Fruit fly (Drosophila melanogaster) whole organism, embryonic: Measurements from ENCODE around the gene CAH9.
A peak's percentile ranks its signal among the peaks of the same experiment; 100 is the strongest.

Experiments
- Ada2b ChIP-seq: fragments of 200-800 bp; sonication (Bioruptor generic); IDR thresholded peaks from 2 replicates; pipeline ENCODE4 v1.3.6; 2022; ENCODE audit warnings: missing biosample characterization, missing genetic modification characterization
- Bgb ChIP-seq: fragments of 200-800 bp; sonication (Bioruptor generic); IDR thresholded peaks from 2 replicates; pipeline ENCODE4 v1.3.6; 2022; ENCODE audit warnings: missing biosample characterization, missing genetic modification characterization; ENCODE audit not compliant: partially characterized antibody
- Blimp-1 ChIP-seq: fragments of 200-800 bp; sonication (Bioruptor generic); optimal IDR thresholded peaks from 3 replicates; lab custom pipeline; 2018; ENCODE audit warnings: missing biosample characterization, missing genetic modification characterization, mild to moderate bottlenecking, moderate library complexity, missing genetic modification reagents
- CG10274 ChIP-seq: fragments of 200-800 bp; sonication (Bioruptor generic); optimal IDR thresholded peaks from 3 replicates; lab custom pipeline; 2017; ENCODE audit warnings: missing biosample characterization, mild to moderate bottlenecking, missing genetic modification characterization
- CG10543 ChIP-seq: fragments of 200-800 bp; sonication (Bioruptor generic); optimal IDR thresholded peaks from 3 replicates; lab custom pipeline; 2017; ENCODE audit warnings: missing biosample characterization, mild to moderate bottlenecking, missing genetic modification characterization, moderate library complexity
- CG11085 ChIP-seq: fragments of 200-800 bp; sonication (Bioruptor generic); IDR thresholded peaks from 2 replicates; pipeline ENCODE4 v1.3.6; 2022; ENCODE audit warnings: missing biosample characterization, missing genetic modification characterization
- CG17359 ChIP-seq: fragments of 200-800 bp; sonication (Bioruptor generic); optimal IDR thresholded peaks from 3 replicates; lab custom pipeline; 2018; ENCODE audit warnings: missing biosample characterization, mild to moderate bottlenecking, missing genetic modification characterization, moderate library complexity
- CG17385 ChIP-seq: fragments of 200-800 bp; sonication (Bioruptor generic); optimal IDR thresholded peaks from 3 replicates; lab custom pipeline; 2018; ENCODE audit warnings: missing biosample characterization, mild to moderate bottlenecking, missing genetic modification characterization
- CG18764 ChIP-seq: fragments of 200-800 bp; sonication (Bioruptor generic); optimal IDR thresholded peaks from 3 replicates; lab custom pipeline; 2016; ENCODE audit warnings: missing biosample characterization, missing genetic modification characterization
- CG2199 ChIP-seq: fragments of 200-800 bp; sonication (Bioruptor generic); IDR thresholded peaks from 3 replicates; pipeline ENCODE4 v1.3.6; 2022; ENCODE audit warnings: missing biosample characterization, missing genetic modification characterization
- CG33213 ChIP-seq: fragments of 200-800 bp; sonication (Bioruptor generic); optimal IDR thresholded peaks from 3 replicates; lab custom pipeline; 2016; ENCODE audit warnings: missing biosample characterization, missing genetic modification characterization
- CG4328 ChIP-seq: fragments of 200-800 bp; sonication (Bioruptor generic); optimal IDR thresholded peaks from 3 replicates; lab custom pipeline; 2017; ENCODE audit warnings: missing biosample characterization, missing genetic modification reagents, missing genetic modification characterization
- CG6791 ChIP-seq: fragments of 200-800 bp; sonication (Bioruptor generic); IDR thresholded peaks from 3 replicates; pipeline ENCODE4 v1.3.6; 2022; ENCODE audit warnings: missing biosample characterization, missing genetic modification characterization; ENCODE audit not compliant: partially characterized antibody
- CG6854 ChIP-seq: fragments of 200-800 bp; sonication (Bioruptor generic); optimal IDR thresholded peaks from 3 replicates; lab custom pipeline; 2017; ENCODE audit warnings: missing biosample characterization, mild to moderate bottlenecking, missing genetic modification characterization
- CG9215 ChIP-seq: fragments of 200-800 bp; sonication (Bioruptor generic); IDR thresholded peaks from 2 replicates; pipeline ENCODE4 v1.3.6; 2022; ENCODE audit warnings: missing biosample characterization, missing genetic modification characterization
- CTCF ChIP-seq: fragments of 200-800 bp; sonication (Bioruptor generic); optimal IDR thresholded peaks from 2 replicates; lab custom pipeline; 2017; ENCODE audit warnings: missing biosample characterization, mild to moderate bottlenecking, missing genetic modification characterization, moderate library complexity
- Deaf1 ChIP-seq: fragments of 200-800 bp; optimal IDR thresholded peaks from 3 replicates; lab custom pipeline; 2019; ENCODE audit warnings: missing biosample characterization, mild to moderate bottlenecking, missing genetic modification characterization, moderate library complexity
- Drgx ChIP-seq: fragments of 200-800 bp; sonication (Bioruptor generic); IDR thresholded peaks from 2 replicates; pipeline ENCODE4 v1.3.6; 2022; ENCODE audit warnings: missing biosample characterization, missing genetic modification characterization
- Fer3 ChIP-seq: fragments of 200-800 bp; sonication (Bioruptor generic); optimal IDR thresholded peaks from 2 replicates; lab custom pipeline; 2018; ENCODE audit warnings: missing biosample characterization, mild to moderate bottlenecking, missing genetic modification characterization, moderate library complexity
- HmgD ChIP-seq: fragments of 200-800 bp; sonication (Bioruptor generic); optimal IDR thresholded peaks from 3 replicates; lab custom pipeline; 2016; ENCODE audit warnings: missing biosample characterization, missing genetic modification characterization
- Hr78 ChIP-seq, 2 experiments: fragments of 200-800 bp in 1 of 2; fragments of >200 bp in 1 of 2; sonication (Bioruptor generic) in 1 of 2; optimal IDR thresholded peaks; 2 replicates each; lab custom pipeline; 2017 to 2019; ENCODE audit warnings: missing biosample characterization in 2 of 2, missing genetic modification characterization in 2 of 2, mild to moderate bottlenecking in 1 of 2, moderate library complexity in 1 of 2
- NFAT ChIP-seq: fragments of 200-800 bp; sonication (Bioruptor generic); IDR thresholded peaks from 2 replicates; pipeline ENCODE4 v1.3.6; 2022; ENCODE audit warnings: missing biosample characterization, missing genetic modification characterization
- Nf-YC ChIP-seq: fragments of 200-800 bp; optimal IDR thresholded peaks from 3 replicates; lab custom pipeline; 2019; ENCODE audit warnings: missing biosample characterization, mild to moderate bottlenecking, missing genetic modification characterization, moderate library complexity
- Ptx1 ChIP-seq: fragments of 200-800 bp; sonication (Bioruptor generic); IDR thresholded peaks from 2 replicates; pipeline ENCODE4 v1.3.6; 2022; ENCODE audit warnings: missing biosample characterization, missing genetic modification characterization
- Rfx ChIP-seq: fragments of 200-800 bp; sonication (Bioruptor generic); IDR thresholded peaks from 2 replicates; pipeline ENCODE4 v1.3.6; 2022; ENCODE audit warnings: missing biosample characterization, missing genetic modification characterization
- Taf1 ChIP-seq: fragments of 200-800 bp; sonication (Bioruptor generic); IDR thresholded peaks from 2 replicates; pipeline ENCODE4 v1.3.6; 2022; ENCODE audit warnings: missing biosample characterization, missing genetic modification characterization
- chinmo ChIP-seq: fragments of 200-800 bp; sonication (Bioruptor generic); IDR thresholded peaks from 4 replicates; pipeline ENCODE4 v1.3.6; 2022; ENCODE audit warnings: missing biosample characterization, missing genetic modification characterization; ENCODE audit not compliant: partially characterized antibody
- chn ChIP-seq: fragments of 200-800 bp; sonication (Bioruptor generic); optimal IDR thresholded peaks from 2 replicates; lab custom pipeline; 2016; ENCODE audit warnings: missing biosample characterization, missing genetic modification characterization
- ewg ChIP-seq: fragments of 200-800 bp; sonication (Bioruptor generic); optimal IDR thresholded peaks from 3 replicates; lab custom pipeline; 2017; ENCODE audit warnings: mild to moderate bottlenecking, missing biosample characterization, missing genetic modification reagents, missing genetic modification characterization
- gce ChIP-seq: fragments of 200-800 bp; sonication (Bioruptor generic); IDR thresholded peaks from 3 replicates; pipeline ENCODE4 v1.3.6; 2022; ENCODE audit warnings: missing biosample characterization, missing genetic modification characterization
- gsb ChIP-seq: fragments of 200-800 bp; sonication (Bioruptor generic); IDR thresholded peaks from 2 replicates; pipeline ENCODE4 v1.3.6; 2022; ENCODE audit warnings: missing biosample characterization, missing genetic modification characterization
- gt ChIP-seq: fragments of 200-800 bp; sonication (Bioruptor generic); IDR thresholded peaks from 2 replicates; pipeline ENCODE4 v1.3.6; 2022; ENCODE audit warnings: missing biosample characterization, missing genetic modification characterization
- jumu ChIP-seq: fragments of 200-800 bp; sonication (Bioruptor generic); optimal IDR thresholded peaks from 3 replicates; lab custom pipeline; 2016; ENCODE audit warnings: missing biosample characterization, missing genetic modification characterization
- kni ChIP-seq: fragments of 200-800 bp; sonication (Bioruptor generic); optimal IDR thresholded peaks from 3 replicates; lab custom pipeline; 2017; ENCODE audit warnings: mild to moderate bottlenecking, missing biosample characterization, missing genetic modification reagents, missing genetic modification characterization
- nom ChIP-seq: fragments of 200-800 bp; sonication (Bioruptor generic); optimal IDR thresholded peaks from 2 replicates; lab custom pipeline; 2017; ENCODE audit warnings: missing biosample characterization, missing genetic modification characterization, mild to moderate bottlenecking, moderate library complexity, missing genetic modification reagents
- oc ChIP-seq: fragments of 200-800 bp; sonication (Bioruptor generic); optimal IDR thresholded peaks from 2 replicates; lab custom pipeline; 2018; ENCODE audit warnings: missing biosample characterization, mild to moderate bottlenecking, missing genetic modification characterization, moderate library complexity
- odd ChIP-seq: fragments of 200-800 bp; sonication (Bioruptor generic); optimal IDR thresholded peaks from 2 replicates; lab custom pipeline; 2017; ENCODE audit warnings: missing biosample characterization, mild to moderate bottlenecking, missing genetic modification characterization
- pita ChIP-seq: fragments of 200-800 bp; sonication (Bioruptor generic); optimal IDR thresholded peaks from 2 replicates; lab custom pipeline; 2017; ENCODE audit warnings: missing biosample characterization, mild to moderate bottlenecking, missing genetic modification characterization
- pros ChIP-seq: fragments of 200-800 bp; sonication (Bioruptor generic); optimal IDR thresholded peaks from 3 replicates; lab custom pipeline; 2019; ENCODE audit warnings: missing biosample characterization, mild to moderate bottlenecking, missing genetic modification characterization, moderate library complexity
- sens ChIP-seq: fragments of 200-800 bp; sonication (Bioruptor generic); peaks from one replicate; lab custom pipeline; 2016; ENCODE audit warnings: missing biosample characterization, missing genetic modification characterization
- seq ChIP-seq: fragments of 200-800 bp; sonication (Bioruptor generic); IDR thresholded peaks from 2 replicates; pipeline ENCODE4 v1.3.6; 2022; ENCODE audit warnings: missing biosample characterization, missing genetic modification characterization
- stwl ChIP-seq: fragments of 200-800 bp; sonication (Bioruptor generic); optimal IDR thresholded peaks from 3 replicates; lab custom pipeline; 2018; ENCODE audit warnings: missing biosample characterization, mild to moderate bottlenecking, missing genetic modification characterization, moderate library complexity
- vvl ChIP-seq: fragments of 200-800 bp; sonication (Bioruptor generic); IDR thresholded peaks from 2 replicates; pipeline ENCODE4 v1.3.6; 2022; ENCODE audit warnings: missing biosample characterization, missing genetic modification characterization
- zfh1 ChIP-seq: fragments of 200-800 bp; sonication (Bioruptor generic); IDR thresholded peaks from 3 replicates; pipeline ENCODE4 v1.3.6; 2022; ENCODE audit warnings: missing biosample characterization, missing genetic modification characterization

The CAH9 gene

dm6 chr3R:27091106-27091505, 14.9 kb downstream of the CAH9 start, which contains the start of gene Cpr97Eb:
Gene Cpr97Eb, minus strand, starts transcription at chr3R:27091130.
- no peak for TF ChIP-seq Ptx1
- peak; percentile 68 for TF ChIP-seq Deaf1 (tag; lab: Kevin White, UChicago)
- peak; percentile 87 for TF ChIP-seq Blimp-1 (GFP tag; lab: Kevin White, UChicago)
- 0 out of 4 replicates have a peak, but pooled peaks have one; percentile 6 for TF ChIP-seq chinmo (GFP tag; lab: Robert Waterston, UW)

- TF ChIP-seq CG11085 (GFP tag; lab: Robert Waterston, UW) (no peak), ewg (GFP tag; lab: Kevin White, UChicago) (no peak), CG6854 (GFP tag; lab: Kevin White, UChicago) (no peak), jumu (GFP tag; lab: Kevin White, UChicago) (no peak)
These were observed 18.4 kb downstream of the CAH9 start, which contains the start of gene Cpr97Ea for dm6 chr3R:27087549-27087948. Gene Cpr97Ea, minus strand, starts transcription at chr3R:27087778.

dm6 chr3R:27084528-27085052, 21.4 kb downstream of the CAH9 start:
- TF ChIP-seq nom (peak; percentile 40), Drgx (GFP tag; lab: Robert Waterston, UW) (peak; percentile 32; the same call in 1 of the 2 replicates), Taf1 (GFP tag; lab: Robert Waterston, UW) (no peak)

DNA sequence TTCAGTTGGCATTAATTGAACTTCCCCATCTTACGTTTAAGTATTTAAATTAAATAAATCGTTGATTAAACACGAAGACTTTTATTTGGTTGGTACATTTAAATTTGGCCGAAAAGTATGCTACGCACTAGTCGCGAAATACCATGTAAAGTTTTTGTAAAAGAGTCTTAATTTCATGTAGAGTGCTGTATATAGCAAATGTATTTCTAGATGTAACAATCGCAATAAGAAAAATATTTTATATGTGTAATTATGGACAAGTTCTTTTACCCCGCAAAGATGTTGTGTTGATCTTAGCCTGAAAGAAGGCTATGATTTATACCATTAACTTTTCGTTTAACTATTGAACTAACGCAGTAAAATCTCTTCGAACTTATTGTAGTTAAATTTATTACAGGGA, 23.2 kb downstream of the CAH9 start:
- peak; percentile 62 for TF ChIP-seq Bgb
- no peak for TF ChIP-seq CG4328 (GFP tag; lab: Kevin White, UChicago)
- TF ChIP-seq CG6791, result peak; percentile 58; the same call in 2 of the 3 replicates
- peak; percentile 80 for TF ChIP-seq CTCF (GFP tag; lab: Kevin White, UChicago)
- TF ChIP-seq sens (GFP tag; lab: Kevin White, UChicago), result peak; percentile 50
- no peak for TF ChIP-seq CG9215 (GFP tag; lab: Robert Waterston, UW)
- 0 out of 4 replicates have a peak, but pooled peaks have one; percentile 34 for TF ChIP-seq chinmo (GFP tag; lab: Robert Waterston, UW)
- TF ChIP-seq gsb (GFP tag; lab: Robert Waterston, UW), result no peak
- no peak for TF ChIP-seq Ada2b (GFP tag; lab: Robert Waterston, UW)
- TF ChIP-seq CG2199 (GFP tag; lab: Robert Waterston, UW), result 0 out of 3 replicates have a peak, but pooled peaks have one; percentile 35
- TF ChIP-seq NFAT (GFP tag; lab: Robert Waterston, UW), result no peak

DNA sequence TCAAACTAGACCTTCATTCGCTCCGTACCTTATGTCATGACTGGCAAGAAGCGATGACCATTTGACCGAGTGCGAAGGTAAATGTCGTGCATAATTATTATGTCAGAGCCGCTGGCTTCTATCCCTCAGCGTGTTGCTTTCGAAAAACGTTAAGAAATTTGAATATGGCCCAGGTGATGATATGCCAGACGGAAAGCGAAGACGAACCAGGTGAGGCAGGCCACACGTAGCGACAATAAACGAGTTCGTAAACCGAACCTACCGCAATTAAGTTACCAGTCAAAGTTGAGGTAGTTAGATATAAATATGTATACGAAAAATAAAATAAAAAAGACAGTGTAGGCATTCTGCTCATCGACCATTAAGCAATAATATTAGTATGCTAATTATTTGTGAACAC, 29.4 kb downstream of the CAH9 start:
- TF ChIP-seq CG10274 (no peak), CG17385 (no peak), pros (peak; percentile 28), Rfx (no peak), gt (GFP tag; lab: Robert Waterston, UW) (no peak), gsb (GFP tag; lab: Robert Waterston, UW) (no peak), oc (tag; lab: Kevin White, UChicago) (no peak), Hr78 (GFP tag; optimal IDR thresholded peaks at IDR 0.05; lab: Kevin White, UChicago) (peak in 1 of 2 experiments; percentile 70), odd (GFP tag; lab: Kevin White, UChicago) (no peak), seq (GFP tag; lab: Robert Waterston, UW) (no peak), kni (GFP tag; lab: Kevin White, UChicago) (peak; percentile 9), CG17359 (tag; lab: Kevin White, UChicago) (no peak), zfh1 (no peak), chn (no peak), HmgD (no peak), Fer3 (tag; lab: Kevin White, UChicago) (no peak), CG10543 (no peak), pita (GFP tag; lab: Kevin White, UChicago) (no peak), CG33213 (no peak), Blimp-1 (GFP tag; lab: Kevin White, UChicago) (peak; percentile 94), vvl (GFP tag; lab: Robert Waterston, UW) (peak; percentile 79), CG18764 (no peak), stwl (tag; lab: Kevin White, UChicago) (no peak), gce (GFP tag; lab: Robert Waterston, UW) (no peak), Nf-YC (tag; lab: Kevin White, UChicago) (no peak)
